Worm (Caenorhabditis elegans) whole organism, young adult: ENCODE results near the gene ins-11.

ENCODE experiments used
- F52B5.7 ChIP-seq: sonication (generic microtip); optimal IDR thresholded peaks from 2 replicates; lab custom pipeline; 2016; ENCODE audit warnings: mild to moderate bottlenecking, missing genetic modification characterization, missing compliant biosample characterization
- T07F8.4 ChIP-seq: sonication (generic microtip); optimal IDR thresholded peaks from 2 replicates; lab custom pipeline; 2016; ENCODE audit warnings: mild to moderate bottlenecking, missing genetic modification characterization, moderate library complexity, missing compliant biosample characterization
- Y53F4B.3 ChIP-seq: fragments of 200-800 bp; sonication (Bioruptor generic); IDR thresholded peaks from 2 replicates; pipeline ENCODE4 v1.3.6; 2022; ENCODE audit warnings: missing genetic modification reagents, missing genetic modification characterization, missing compliant biosample characterization
- ZK185.1 ChIP-seq: sonication (generic microtip); optimal IDR thresholded peaks from 2 replicates; lab custom pipeline; 2016; ENCODE audit warnings: mild to moderate bottlenecking, missing genetic modification characterization, missing compliant biosample characterization; ENCODE audit not compliant: poor library complexity, severe bottlenecking
- akir-1 ChIP-seq: fragments of 200-800 bp; sonication (Bioruptor generic); optimal IDR thresholded peaks from 2 replicates; lab custom pipeline; 2018; ENCODE audit warnings: mild to moderate bottlenecking, missing genetic modification characterization, moderate library complexity, missing compliant biosample characterization
- ama-1 ChIP-seq, 3 experiments: fragments of 150-350 bp in 1 of 3; sonication (generic microtip) in 2 of 3; optimal IDR thresholded peaks; 2 replicates each; lab custom pipeline; 2014 to 2018; ENCODE audit warnings: missing biosample characterization in 2 of 3, missing genetic modification characterization in 2 of 3, missing genetic modification reagents in 2 of 3
- aptf-2 ChIP-seq: fragments of 200-800 bp; sonication (Bioruptor generic); conservative IDR thresholded peaks from 2 replicates; pipeline ENCODE4 v1.3.6; 2022; ENCODE audit warnings: missing genetic modification reagents, missing genetic modification characterization, missing compliant biosample characterization
- atf-7 ChIP-seq: sonication (generic microtip); optimal IDR thresholded peaks from 2 replicates; lab custom pipeline; 2017; ENCODE audit warnings: mild to moderate bottlenecking, missing genetic modification characterization, missing compliant biosample characterization
- athp-1 ChIP-seq: sonication (generic microtip); optimal IDR thresholded peaks from 2 replicates; lab custom pipeline; 2017; ENCODE audit warnings: mild to moderate bottlenecking, missing genetic modification characterization, missing compliant biosample characterization
- attf-5 ChIP-seq: fragments of 200-800 bp; sonication (Bioruptor generic); optimal IDR thresholded peaks from 2 replicates; lab custom pipeline; 2018; ENCODE audit warnings: mild to moderate bottlenecking, missing genetic modification characterization, missing compliant biosample characterization
- cebp-1 ChIP-seq, 2 experiments: fragments of 200-800 bp in 1 of 2; sonication (Bioruptor generic) in 1 of 2; sonication (generic microtip) in 1 of 2; IDR thresholded peaks in 1 of 2; optimal IDR thresholded peaks in 1 of 2; 2 replicates each; pipeline versions ENCODE4 v1.3.6 to Lab custom; 2017 to 2022; ENCODE audit warnings: missing compliant biosample characterization in 2 of 2, missing genetic modification characterization in 2 of 2, mild to moderate bottlenecking in 1 of 2, missing genetic modification reagents in 1 of 2, moderate library complexity in 1 of 2
- ceh-100 ChIP-seq: fragments of 200-800 bp; sonication (Bioruptor generic); IDR thresholded peaks from 2 replicates; pipeline ENCODE4 v1.3.6; 2022; ENCODE audit warnings: missing genetic modification reagents, missing genetic modification characterization, missing compliant biosample characterization
- ceh-40 ChIP-seq: fragments of 200-800 bp; sonication (Bioruptor generic); IDR thresholded peaks from 2 replicates; pipeline ENCODE4 v1.3.6; 2022; ENCODE audit warnings: missing genetic modification characterization, missing compliant biosample characterization
- chd-7 ChIP-seq: sonication (generic microtip); optimal IDR thresholded peaks from 2 replicates; lab custom pipeline; 2016; ENCODE audit warnings: mild to moderate bottlenecking, missing genetic modification characterization, moderate library complexity, missing compliant biosample characterization
- dox-1 ChIP-seq: fragments of 200-800 bp; sonication (Bioruptor generic); IDR thresholded peaks from 2 replicates; pipeline ENCODE4 v1.3.6; 2022; ENCODE audit warnings: missing genetic modification reagents, missing genetic modification characterization, missing compliant biosample characterization
- efl-1 ChIP-seq: fragments of 150-350 bp; optimal IDR thresholded peaks from 2 replicates; lab custom pipeline; 2014; ENCODE audit warnings: missing biosample characterization, missing genetic modification reagents, missing genetic modification characterization
- egl-18 ChIP-seq: fragments of 200-800 bp; sonication (Bioruptor generic); IDR thresholded peaks from 2 replicates; pipeline ENCODE4 v1.3.6; 2022; ENCODE audit warnings: missing genetic modification reagents, missing genetic modification characterization, missing compliant biosample characterization
- him-1 ChIP-seq: sonication (generic microtip); optimal IDR thresholded peaks from 2 replicates; lab custom pipeline; 2016; ENCODE audit warnings: missing genotype, missing genetic modification reagents, missing genetic modification characterization, missing compliant biosample characterization
- hmg-1.2 ChIP-seq: fragments of 200-800 bp; sonication (Bioruptor generic); IDR thresholded peaks from 2 replicates; pipeline ENCODE4 v1.3.6; 2022; ENCODE audit warnings: missing genetic modification reagents, missing genetic modification characterization, missing compliant biosample characterization
- hsf-1 ChIP-seq: fragments of 200-800 bp; sonication (Bioruptor generic); IDR thresholded peaks from 2 replicates; pipeline ENCODE4 v1.3.6; 2022; ENCODE audit warnings: missing genetic modification reagents, missing genetic modification characterization, missing compliant biosample characterization
- lag-1 ChIP-seq: fragments of 200-800 bp; sonication (Bioruptor generic); IDR thresholded peaks from 2 replicates; pipeline ENCODE4 v1.3.6; 2022; ENCODE audit warnings: missing genetic modification reagents, missing genetic modification characterization, missing compliant biosample characterization
- let-607 ChIP-seq, 2 experiments: fragments of 200-800 bp in 1 of 2; sonication (Bioruptor generic) in 1 of 2; sonication (generic microtip) in 1 of 2; optimal IDR thresholded peaks; 2 replicates each; lab custom pipeline; 2016 to 2018; ENCODE audit warnings: mild to moderate bottlenecking in 2 of 2, missing compliant biosample characterization in 2 of 2, missing genetic modification characterization in 2 of 2, moderate library complexity in 2 of 2, missing genotype in 1 of 2
- lin-40 ChIP-seq: sonication (generic microtip); optimal IDR thresholded peaks from 2 replicates; lab custom pipeline; 2016; ENCODE audit warnings: missing genetic modification characterization, mild to moderate bottlenecking, missing compliant biosample characterization, missing genotype, missing genetic modification reagents
- lin-54 ChIP-seq: fragments of 200-800 bp; sonication (Bioruptor generic); optimal IDR thresholded peaks from 2 replicates; lab custom pipeline; 2018; ENCODE audit warnings: mild to moderate bottlenecking, missing genetic modification characterization, missing compliant biosample characterization
- lsl-1 ChIP-seq: fragments of 200-800 bp; sonication (Bioruptor generic); optimal IDR thresholded peaks from 2 replicates; lab custom pipeline; 2018; ENCODE audit warnings: mild to moderate bottlenecking, missing genetic modification characterization, moderate library complexity, missing compliant biosample characterization
- madf-3 ChIP-seq: fragments of 200-800 bp; sonication (Bioruptor generic); IDR thresholded peaks from 2 replicates; pipeline ENCODE4 v1.3.6; 2022; ENCODE audit warnings: missing genetic modification reagents, missing genetic modification characterization, missing compliant biosample characterization
- nfyb-1 ChIP-seq: fragments of 200-800 bp; sonication (Bioruptor generic); IDR thresholded peaks from 2 replicates; pipeline ENCODE4 v1.3.6; 2022; ENCODE audit warnings: missing genetic modification reagents, missing genetic modification characterization, missing compliant biosample characterization
- nhr-80 ChIP-seq: sonication (generic microtip); optimal IDR thresholded peaks from 2 replicates; lab custom pipeline; 2016; ENCODE audit warnings: missing genetic modification characterization, missing compliant biosample characterization
- snpc-1.3 ChIP-seq: sonication (generic microtip); optimal IDR thresholded peaks from 2 replicates; lab custom pipeline; 2017; ENCODE audit warnings: missing genetic modification characterization, mild to moderate bottlenecking, missing compliant biosample characterization, antibody characterized with exemption, moderate library complexity, missing genotype, missing genetic modification reagents; ENCODE audit not compliant: insufficient read depth
- snpc-4 ChIP-seq, 5 experiments: fragments of 150-350 bp in 1 of 5; sonication (generic microtip) in 4 of 5; optimal IDR thresholded peaks; 2 replicates each; lab custom pipeline; 2014 to 2018; ENCODE audit warnings: missing genetic modification characterization in 5 of 5, missing biosample characterization in 3 of 5, antibody characterized with exemption in 2 of 5, mild to moderate bottlenecking in 2 of 5, missing compliant biosample characterization in 2 of 5, missing genotype in 2 of 5, moderate library complexity in 2 of 5, missing genetic modification reagents in 1 of 5
- xnd-1 ChIP-seq: sonication (generic microtip); optimal IDR thresholded peaks from 2 replicates; lab custom pipeline; 2016; ENCODE audit warnings: missing genotype, missing genetic modification reagents, missing genetic modification characterization, missing compliant biosample characterization
- ztf-26 ChIP-seq: sonication (generic microtip); optimal IDR thresholded peaks from 2 replicates; lab custom pipeline; 2017; ENCODE audit warnings: missing genetic modification characterization, missing compliant biosample characterization
- ztf-6 ChIP-seq: fragments of 200-800 bp; sonication (Bioruptor generic); IDR thresholded peaks from 2 replicates; pipeline ENCODE4 v1.3.6; 2022; ENCODE audit warnings: missing genetic modification reagents, missing genetic modification characterization, missing compliant biosample characterization

Gene ins-11

DNA sequence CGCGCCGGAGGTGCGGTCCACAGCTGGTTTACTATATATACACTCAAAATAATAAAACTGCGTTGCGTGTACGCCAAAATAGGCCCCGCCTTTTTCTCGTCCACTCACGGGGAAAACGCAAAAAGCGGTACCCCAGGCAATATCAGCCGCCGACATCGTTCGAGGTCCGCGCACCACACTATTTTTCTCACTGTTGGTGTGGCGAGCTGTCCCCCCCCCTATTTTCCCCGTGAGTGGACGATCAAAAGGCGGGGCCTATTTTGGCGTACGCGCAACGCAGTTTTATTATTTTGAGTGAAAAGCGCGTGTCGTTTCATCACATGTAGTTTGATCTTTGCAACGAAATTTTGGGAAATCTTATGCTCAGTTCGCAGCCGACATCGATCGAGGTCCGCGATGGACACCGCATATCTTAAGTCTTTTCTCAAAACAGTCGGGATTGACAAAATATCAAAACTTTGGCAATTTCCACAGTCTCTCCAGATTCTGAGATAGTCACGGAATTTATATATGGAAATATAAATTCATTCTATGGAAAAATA lies 8.6 kb downstream of the ins-11 start (continued):
- TF ChIP-seq snpc-4 (GFP tag; optimal IDR thresholded peaks at IDR 0.05; lab: Kevin White, UChicago) (no peak), snpc-4 (tag; optimal IDR thresholded peaks at IDR 0.05; lab: Kevin White, UChicago) (peak in 2 of 4 experiments; percentile 75 to 91), nfyb-1 (GFP tag; lab: Robert Waterston, UW) (0 out of 2 replicates have a peak, but pooled peaks have one; percentile 41), dox-1 (GFP tag; lab: Robert Waterston, UW) (no peak), hmg-1.2 (GFP tag; lab: Robert Waterston, UW) (peak; percentile 74), athp-1 (tag; lab: Kevin White, UChicago) (no peak)

- TF ChIP-seq let-607 (tag; optimal IDR thresholded peaks at IDR 0.05; lab: Kevin White, UChicago), result no peak
- TF ChIP-seq aptf-2 (GFP tag; lab: Robert Waterston, UW), result no peak
- no peak for TF ChIP-seq akir-1 (GFP tag; lab: Kevin White, UChicago)
- TF ChIP-seq madf-3, result no peak
- no peak for TF ChIP-seq ama-1 (optimal IDR thresholded peaks at IDR 0.05; lab: Kevin White, UChicago)
- no peak for TF ChIP-seq ama-1 (GFP tag; optimal IDR thresholded peaks at IDR 0.05; lab: Kevin White, UChicago)
- TF ChIP-seq lin-54, result no peak
- TF ChIP-seq lag-1 (GFP tag; lab: Robert Waterston, UW), result no peak
- no peak for TF ChIP-seq Y53F4B.3 (GFP tag; lab: Robert Waterston, UW)
- no peak for TF ChIP-seq efl-1 (GFP tag; lab: Kevin White, UChicago)
- TF ChIP-seq xnd-1, result no peak
These were observed 13.7 kb downstream of the ins-11 start, which contains the start of the genes C17C3.1 and C17C3.15 for ce11 chrII:5570272-5570671. C17C3.1 (plus strand) TSS chrII:5570572. C17C3.15 (plus strand) TSS chrII:5570654.

- TF ChIP-seq ztf-6 (no peak), ceh-40 (GFP tag; lab: Robert Waterston, UW) (no peak), lin-40 (tag; lab: Kevin White, UChicago) (peak; percentile 18), nhr-80 (tag; lab: Kevin White, UChicago) (peak; percentile 38), ztf-26 (tag; lab: Kevin White, UChicago) (peak; percentile 5), ceh-100 (GFP tag; lab: Robert Waterston, UW) (no peak), atf-7 (tag; lab: Kevin White, UChicago) (peak; percentile 7), hsf-1 (GFP tag; lab: Robert Waterston, UW) (no peak), ama-1 (optimal IDR thresholded peaks at IDR 0.05; lab: Kevin White, UChicago) (peak; percentile 9), ama-1 (GFP tag; optimal IDR thresholded peaks at IDR 0.05; lab: Kevin White, UChicago) (no peak), ZK185.1 (no peak), F52B5.7 (tag; lab: Kevin White, UChicago) (no peak), snpc-4 (GFP tag; optimal IDR thresholded peaks at IDR 0.05; lab: Kevin White, UChicago) (no peak), snpc-4 (tag; optimal IDR thresholded peaks at IDR 0.05; lab: Kevin White, UChicago) (peak in 1 of 4 experiments; percentile 51), chd-7 (peak; percentile 35), snpc-1.3 (tag; lab: Kevin White, UChicago) (no peak), T07F8.4 (tag; lab: Kevin White, UChicago) (no peak), lsl-1 (GFP tag; lab: Kevin White, UChicago) (no peak), him-1 (tag; lab: Kevin White, UChicago) (no peak), egl-18 (GFP tag; lab: Robert Waterston, UW) (no peak), attf-5 (GFP tag; lab: Kevin White, UChicago) (peak; percentile 5), cebp-1 (GFP tag; IDR thresholded peaks at IDR 0.05; lab: Robert Waterston, UW) (no peak), cebp-1 (tag; optimal IDR thresholded peaks at IDR 0.05; lab: Kevin White, UChicago) (peak; percentile 28), aptf-2 (GFP tag; lab: Robert Waterston, UW) (no peak), hmg-1.2 (GFP tag; lab: Robert Waterston, UW) (0 out of 2 replicates have a peak, but pooled peaks have one; percentile 32)
These were observed 15.7 kb downstream of the ins-11 start for ce11 chrII:5572082-5572746.
